Worm (Caenorhabditis elegans) whole organism, midembryonic: ENCODE results near the gene C23H3.9.

ENCODE experiments used
- T22C8.4 ChIP-seq: fragments of 200-800 bp; sonication (Bioruptor generic); IDR thresholded peaks from 2 replicates; pipeline ENCODE4 v1.3.6; 2022; ENCODE audit warnings: missing genetic modification characterization, missing compliant biosample characterization
- cog-1 ChIP-seq: sonication (generic microtip); optimal IDR thresholded peaks from 2 replicates; lab custom pipeline; 2016; ENCODE audit warnings: missing genetic modification characterization, missing compliant biosample characterization
- flt-1 ChIP-seq: fragments of 200-800 bp; sonication (Bioruptor generic); IDR thresholded peaks from 2 replicates; pipeline ENCODE4 v1.3.6; 2022; ENCODE audit warnings: missing genetic modification characterization, missing compliant biosample characterization
- klf-2 ChIP-seq: fragments of 200-800 bp; sonication (Bioruptor generic); conservative IDR thresholded peaks from 2 replicates; pipeline ENCODE4 v1.3.6; 2022; ENCODE audit warnings: missing genetic modification reagents, missing genetic modification characterization, missing compliant biosample characterization
- ztf-29 ChIP-seq: fragments of 200-800 bp; sonication (Bioruptor generic); IDR thresholded peaks from 2 replicates; pipeline ENCODE4 v1.3.6; 2022; ENCODE audit warnings: missing genetic modification reagents, missing genetic modification characterization, missing compliant biosample characterization

DNA sequence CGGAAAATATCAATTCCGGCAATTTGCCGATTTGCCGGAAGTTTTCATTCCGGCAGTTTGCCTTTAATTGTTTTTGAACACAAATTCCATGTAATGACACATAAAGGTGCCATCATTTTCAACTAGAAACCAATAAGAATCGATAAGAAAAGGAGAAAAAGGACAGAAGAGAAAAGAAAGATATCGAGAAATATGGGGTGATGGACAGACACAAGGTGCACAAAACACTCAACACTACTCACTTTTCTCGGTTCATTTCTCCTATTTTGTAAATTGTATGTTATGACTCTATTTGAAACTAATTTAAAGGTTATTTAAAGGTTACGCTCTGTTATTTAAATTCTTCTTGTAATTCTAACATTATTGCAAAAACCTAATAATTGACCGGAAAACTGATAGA is 28.2 kb downstream of the C23H3.9 start:
- TF ChIP-seq T22C8.4 (GFP tag; lab: Robert Waterston, UW) (no peak), cog-1 (tag; lab: Kevin White, UChicago) (no peak), flt-1 (no peak), ztf-29 (GFP tag; lab: Robert Waterston, UW) (no peak), klf-2 (GFP tag; lab: Robert Waterston, UW) (no peak)
